Worm (Caenorhabditis elegans): ENCODE results near the gene col-157.
"Not testable (repeated sequence)": the region's sequence is repeated elsewhere in the genome, so short reads cannot be mapped to it uniquely, and the experiment has no call there.

The col-157 gene

DNA sequence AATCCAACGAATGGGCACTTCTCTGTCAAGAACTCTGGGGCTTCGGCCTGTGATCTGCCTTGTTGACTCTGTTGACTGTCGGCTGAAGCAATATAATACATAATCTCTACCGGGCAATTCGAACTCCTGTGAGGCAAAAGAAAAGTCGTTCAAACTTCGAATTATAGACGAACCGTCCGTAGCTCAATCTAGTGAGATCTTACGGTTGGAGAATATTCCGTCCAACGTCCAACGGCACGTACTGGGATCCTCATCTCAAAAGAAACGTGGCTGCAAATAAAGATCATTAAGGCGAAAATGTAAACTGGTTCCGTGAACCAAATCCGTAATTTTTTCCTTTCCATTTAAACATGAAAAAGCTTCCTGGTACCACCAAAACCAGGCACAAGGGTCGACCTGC is 3.1 kb upstream of the col-157 start, which contains the start of gene T11F9.14:
T11F9.14 (minus strand) TSS at position 101 of the 400 bp plus-strand sequence.
- TF ChIP-seq unc-120 (tag; optimal IDR thresholded peaks at IDR 0.05; ENCODE audit: poor library complexity, severe bottlenecking); ces-1 (GFP tag; optimal IDR thresholded peaks at IDR 0.05); drap-1 (GFP tag; optimal IDR thresholded peaks at IDR 0.05): not testable (repeated sequence)

DNA sequence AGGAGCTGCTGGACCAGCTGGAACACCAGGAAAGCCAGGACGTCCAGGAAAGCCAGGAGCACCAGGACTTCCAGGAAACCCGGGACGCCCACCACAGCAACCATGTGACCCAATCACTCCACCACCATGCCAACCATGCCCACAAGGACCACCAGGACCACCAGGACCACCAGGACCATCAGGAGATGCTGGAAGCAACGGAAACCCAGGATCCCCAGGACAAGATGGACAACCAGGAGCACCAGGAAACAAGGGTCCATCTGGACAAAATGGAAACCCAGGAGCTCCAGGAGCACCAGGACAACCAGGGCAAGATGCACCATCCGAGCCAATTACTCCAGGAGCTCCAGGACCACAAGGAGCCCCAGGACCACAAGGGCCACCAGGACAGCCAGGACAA is 562 bp downstream of the col-157 start:
- TF ChIP-seq hlh-1 (tag; optimal IDR thresholded peaks at IDR 0.05) (no peak), lin-13 (tag; optimal IDR thresholded peaks at IDR 0.05) (no peak), nhr-12 (tag; optimal IDR thresholded peaks at IDR 0.05) (no peak), lsy-2 (tag; optimal IDR thresholded peaks at IDR 0.05) (no peak), ztf-11 (tag; optimal IDR thresholded peaks at IDR 0.05) (no peak), ham-2 (GFP tag; optimal IDR thresholded peaks at IDR 0.05) (no peak), nhr-2 (tag; optimal IDR thresholded peaks at IDR 0.05) (no peak), unc-39 (tag; optimal IDR thresholded peaks at IDR 0.05) (no peak), snpc-4 (tag; optimal IDR thresholded peaks at IDR 0.05) (no peak), ceh-43 (GFP tag; optimal IDR thresholded peaks at IDR 0.05) (no peak), lin-32 (GFP tag; optimal IDR thresholded peaks at IDR 0.05) (no peak), unc-62 (GFP tag; optimal IDR thresholded peaks at IDR 0.05) (no peak), ceh-83 (GFP tag; optimal IDR thresholded peaks at IDR 0.05) (no peak), unc-120 (tag; optimal IDR thresholded peaks at IDR 0.05; ENCODE audit: poor library complexity, severe bottlenecking) (no peak)

DNA sequence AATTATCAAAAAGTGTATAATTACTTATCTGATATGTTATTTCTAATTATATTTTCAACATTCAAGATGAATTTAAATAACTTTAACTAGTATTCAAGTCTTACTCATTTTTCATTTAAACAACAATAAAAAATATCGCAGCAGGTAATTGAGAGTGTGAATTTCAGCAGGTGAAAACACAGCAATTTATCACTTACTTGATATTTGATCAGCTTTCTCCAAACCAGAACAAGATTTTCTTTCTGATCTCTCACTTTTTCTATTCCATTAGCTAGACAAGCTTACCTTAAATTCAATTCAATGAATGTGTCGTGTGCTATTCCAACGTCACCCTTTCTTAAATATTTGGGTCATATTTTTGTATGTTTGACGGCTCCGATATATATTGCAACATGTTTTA is 1.7 kb downstream of the col-157 start, which contains the start of gene srh-1:
srh-1 (plus strand) TSS at position 301 of the 400 bp plus-strand sequence.
- TF ChIP-seq snpc-4 (tag; optimal IDR thresholded peaks at IDR 0.05) (no peak), unc-39 (tag; optimal IDR thresholded peaks at IDR 0.05) (no peak), zip-8 (tag; optimal IDR thresholded peaks at IDR 0.05) (no peak), ceh-39 (tag; optimal IDR thresholded peaks at IDR 0.05) (no peak), ceh-43 (GFP tag; optimal IDR thresholded peaks at IDR 0.05) (no peak), mls-2 (tag; optimal IDR thresholded peaks at IDR 0.05) (no peak), flh-1 (GFP tag; optimal IDR thresholded peaks at IDR 0.05) (no peak), unc-62 (GFP tag; optimal IDR thresholded peaks at IDR 0.05) (no peak), tbx-8 (GFP tag; optimal IDR thresholded peaks at IDR 0.05) (no peak), lin-13 (tag; optimal IDR thresholded peaks at IDR 0.05) (no peak), ceh-83 (GFP tag; optimal IDR thresholded peaks at IDR 0.05) (no peak)

DNA sequence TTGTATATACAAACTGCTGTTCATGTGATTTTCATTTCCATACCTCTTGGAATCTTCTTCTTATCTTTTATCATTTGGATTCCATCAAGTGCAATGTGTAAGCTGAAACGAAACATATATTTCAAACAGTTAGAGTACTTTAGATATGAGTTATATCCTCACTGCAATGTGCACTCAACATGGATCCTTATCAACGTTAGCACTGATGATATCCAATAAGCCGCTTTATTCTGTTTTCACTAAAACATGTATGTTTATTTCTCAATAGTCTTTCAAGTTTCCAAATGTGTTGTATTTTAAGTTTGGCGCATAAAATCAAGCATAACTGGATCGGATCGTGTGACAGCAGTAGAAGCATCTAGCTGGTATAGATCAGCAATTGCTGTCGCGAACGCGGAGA is 2.8 kb downstream of the col-157 start, which contains the start of gene T11F9.10:
T11F9.10 (plus strand) TSS at position 301 of the 400 bp plus-strand sequence.
- TF ChIP-seq lin-32 (GFP tag; optimal IDR thresholded peaks at IDR 0.05) (no peak), unc-120 (tag; optimal IDR thresholded peaks at IDR 0.05; ENCODE audit: poor library complexity, severe bottlenecking) (no peak), ceh-43 (GFP tag; optimal IDR thresholded peaks at IDR 0.05) (no peak), nhr-2 (tag; optimal IDR thresholded peaks at IDR 0.05) (no peak)

DNA sequence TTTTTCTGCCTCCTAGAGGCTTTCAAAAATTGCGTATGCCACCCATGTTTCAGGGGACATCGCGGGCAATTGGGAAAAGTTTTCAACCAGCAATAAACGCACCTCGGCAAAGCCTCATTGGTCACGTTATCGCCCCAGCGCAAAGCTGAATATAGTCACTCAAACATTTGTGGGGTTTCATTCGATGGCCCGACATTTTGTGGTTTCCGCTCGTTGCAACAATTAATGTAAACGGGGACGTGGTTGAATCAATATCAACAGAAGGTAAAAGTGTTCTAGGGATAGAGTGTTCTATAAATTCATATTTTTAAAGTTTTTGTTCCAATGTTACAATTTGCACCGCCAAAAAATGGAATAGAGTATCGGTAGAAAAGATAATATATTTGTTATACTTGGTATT is 4.4 kb downstream of the col-157 start:
- TF ChIP-seq mab-5 (tag; optimal IDR thresholded peaks at IDR 0.05) (no peak), lin-13 (tag; optimal IDR thresholded peaks at IDR 0.05) (no peak), ceh-43 (GFP tag; optimal IDR thresholded peaks at IDR 0.05) (no peak), nhr-76 (tag; optimal IDR thresholded peaks at IDR 0.05) (no peak), unc-120 (tag; optimal IDR thresholded peaks at IDR 0.05; ENCODE audit: poor library complexity, severe bottlenecking) (no peak), unc-62 (GFP tag; optimal IDR thresholded peaks at IDR 0.05) (no peak), ztf-11 (tag; optimal IDR thresholded peaks at IDR 0.05) (no peak), elt-3 (tag; optimal IDR thresholded peaks at IDR 0.05) (no peak), ceh-83 (GFP tag; optimal IDR thresholded peaks at IDR 0.05) (no peak), mep-1 (tag; optimal IDR thresholded peaks at IDR 0.05) (no peak), lsy-2 (tag; optimal IDR thresholded peaks at IDR 0.05) (no peak), lin-32 (GFP tag; optimal IDR thresholded peaks at IDR 0.05) (no peak), elt-1 (tag; optimal IDR thresholded peaks at IDR 0.05; ENCODE audit: borderline replicate concordance, insufficient read depth) (no peak), hlh-1 (tag; optimal IDR thresholded peaks at IDR 0.05) (no peak), nhr-28 (tag; optimal IDR thresholded peaks at IDR 0.05) (no peak), mls-2 (tag; optimal IDR thresholded peaks at IDR 0.05) (no peak), unc-39 (tag; optimal IDR thresholded peaks at IDR 0.05) (no peak), sem-2 (GFP tag; optimal IDR thresholded peaks at IDR 0.05) (no peak)

DNA sequence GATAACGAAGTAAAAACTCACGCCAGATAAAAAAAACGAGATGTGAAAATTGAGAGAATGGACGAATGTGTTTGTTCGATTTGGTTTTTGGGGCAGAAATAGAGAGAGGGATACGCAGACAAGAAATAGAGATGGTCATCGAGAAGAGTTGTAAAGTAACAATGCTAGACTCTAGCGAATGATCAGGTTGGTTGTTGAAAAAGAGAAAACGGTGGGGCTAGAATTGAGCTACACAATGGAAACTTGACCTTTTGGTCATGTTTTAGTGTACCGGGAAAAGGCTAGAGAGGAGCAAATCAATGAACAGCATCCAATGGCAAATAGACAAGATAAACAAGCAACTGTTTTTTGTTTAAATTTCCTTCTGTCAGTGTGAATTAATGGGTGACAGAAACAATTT is 6.5 kb downstream of the col-157 start, which contains the start of gene dhs-19:
dhs-19 (minus strand) TSS at position 101 of the 400 bp plus-strand sequence.
- TF ChIP-seq unc-120 (tag; optimal IDR thresholded peaks at IDR 0.05; ENCODE audit: poor library complexity, severe bottlenecking) (no peak), snpc-4 (tag; optimal IDR thresholded peaks at IDR 0.05) (no peak), nhr-12 (tag; optimal IDR thresholded peaks at IDR 0.05) (no peak), drap-1 (GFP tag; optimal IDR thresholded peaks at IDR 0.05) (no peak), unc-39 (tag; optimal IDR thresholded peaks at IDR 0.05) (no peak), bed-3 (GFP tag; optimal IDR thresholded peaks at IDR 0.05) (no peak), elt-3 (tag; optimal IDR thresholded peaks at IDR 0.05) (no peak), hlh-1 (tag; optimal IDR thresholded peaks at IDR 0.05) (no peak), zip-8 (tag; optimal IDR thresholded peaks at IDR 0.05) (no peak), ceh-83 (GFP tag; optimal IDR thresholded peaks at IDR 0.05) (no peak)
